Worm (Caenorhabditis elegans) whole organism, L4/young adult: ENCODE data around the gene C49A9.5.

ENCODE experiments used
- W03F9.2 ChIP-seq: fragments of 150-350 bp; optimal IDR thresholded peaks from 2 replicates; lab custom pipeline; 2014; ENCODE audit warnings: missing biosample characterization, missing genetic modification characterization
- dao-5 ChIP-seq: sonication (generic microtip); optimal IDR thresholded peaks from 2 replicates; lab custom pipeline; 2016; ENCODE audit warnings: missing genotype, missing genetic modification characterization, moderate library complexity, missing compliant biosample characterization
- him-1 ChIP-seq: sonication (generic microtip); optimal IDR thresholded peaks from 2 replicates; lab custom pipeline; 2016; ENCODE audit warnings: missing genotype, missing genetic modification reagents, missing genetic modification characterization, missing compliant biosample characterization

C49A9.5 gene

ce11 chrIV:6259732-6260131 is 46.3 kb downstream of the C49A9.5 start, which contains the start of gene nlp-16:
Gene nlp-16 (minus strand): TSS chrIV:6259832.
- TF ChIP-seq dao-5 (tag; lab: Kevin White, UChicago) (no peak), W03F9.2 (tag; lab: Kevin White, UChicago) (no peak), him-1 (no peak)

DNA sequence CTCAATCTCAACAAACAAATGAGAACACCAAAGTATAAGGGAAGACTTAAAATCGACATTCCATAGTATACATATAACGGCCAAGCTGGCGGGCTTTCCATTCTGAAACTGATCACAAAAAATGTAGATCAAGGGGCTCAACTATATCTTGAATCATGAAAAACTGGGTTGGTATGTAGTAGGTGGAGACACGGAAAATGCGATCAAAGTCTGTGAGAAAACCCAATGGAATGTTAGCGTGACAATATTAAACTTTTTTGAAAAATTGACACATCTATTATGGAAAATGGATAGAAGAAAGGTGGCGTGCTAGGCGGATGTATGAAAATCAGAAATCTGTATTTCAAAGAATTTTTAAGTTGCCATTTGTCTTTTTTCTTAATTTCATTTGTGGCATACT is 49.8 kb downstream of the C49A9.5 start, which contains the start of gene srv-28:
TSS of gene srv-28 (minus strand) at position 101 of the 400 bp plus-strand sequence.
- no peak for TF ChIP-seq dao-5 (tag; lab: Kevin White, UChicago)
- TF ChIP-seq W03F9.2 (tag; lab: Kevin White, UChicago): no peak
- TF ChIP-seq him-1: no peak
